Worm (Caenorhabditis elegans): Measurements from ENCODE around the gene tag-314.

ce11 chrV:10432607-10433006 lies 4.1 kb upstream of the tag-314 start:
- TF ChIP-seq F52B5.7 (tag; optimal IDR thresholded peaks at IDR 0.05), result no peak
- TF ChIP-seq ztf-22 (GFP tag; optimal IDR thresholded peaks at IDR 0.05), result no peak

Data from whole organism, young adult.